Worm (Caenorhabditis elegans) whole organism, L4 larva: ENCODE results near the gene R10E11.6.

Experiments
- F37D6.2 ChIP-seq: sonication (generic microtip); optimal IDR thresholded peaks from 2 replicates; lab custom pipeline; 2016; ENCODE audit warnings: mild to moderate bottlenecking, missing genetic modification characterization, missing compliant biosample characterization
- R02D3.7 ChIP-seq: fragments of 150-350 bp; sonication (generic microtip); optimal IDR thresholded peaks from 3 replicates; lab custom pipeline; 2014; ENCODE audit warnings: missing biosample characterization, missing genetic modification characterization
- Y105C5A.15 ChIP-seq: fragments of 200-800 bp; sonication (Bioruptor generic); IDR thresholded peaks from 2 replicates; pipeline ENCODE4 v1.3.6; 2022; ENCODE audit warnings: missing genetic modification characterization, missing compliant biosample characterization
- aha-1 ChIP-seq: fragments of 150-350 bp; peaks from one replicate; lab custom pipeline; 2014; ENCODE audit warnings: missing biosample characterization, missing genetic modification characterization
- aly-2 ChIP-seq: sonication (generic microtip); optimal IDR thresholded peaks from 2 replicates; lab custom pipeline; 2018; ENCODE audit warnings: missing biosample characterization, missing genetic modification characterization
- arid-1 ChIP-seq: fragments of 200-800 bp; sonication (Bioruptor generic); conservative IDR thresholded peaks from 2 replicates; pipeline ENCODE4 v1.3.6; 2022; ENCODE audit warnings: missing genetic modification reagents, missing genetic modification characterization, missing compliant biosample characterization
- ctbp-1 ChIP-seq: fragments of 200-800 bp; sonication (Bioruptor generic); IDR thresholded peaks from 2 replicates; pipeline ENCODE4 v1.3.6; 2022; ENCODE audit warnings: missing genetic modification reagents, missing genetic modification characterization, missing compliant biosample characterization
- daf-16 ChIP-seq, 3 experiments: sonication (generic microtip); optimal IDR thresholded peaks; 2 replicates each; lab custom pipeline; 2016 to 2017; ENCODE audit warnings: missing genetic modification characterization in 3 of 3, missing genetic modification reagents in 3 of 3, mild to moderate bottlenecking in 2 of 3, missing compliant biosample characterization in 2 of 3, missing biosample characterization in 1 of 3, moderate library complexity in 1 of 3
- daf-8 ChIP-seq: fragments of 200-800 bp; sonication (Bioruptor generic); IDR thresholded peaks from 2 replicates; pipeline ENCODE4 v1.3.6; 2022; ENCODE audit warnings: missing genetic modification characterization, missing compliant biosample characterization
- dmd-9 ChIP-seq: fragments of 200-800 bp; sonication (Bioruptor generic); IDR thresholded peaks from 2 replicates; pipeline ENCODE4 v1.3.6; 2022; ENCODE audit warnings: missing genetic modification reagents, missing genetic modification characterization, missing compliant biosample characterization
- dpl-1 ChIP-seq: fragments of 150-350 bp; optimal IDR thresholded peaks from 2 replicates; lab custom pipeline; 2014; ENCODE audit warnings: missing biosample characterization, missing genetic modification reagents, missing genetic modification characterization
- egl-27 ChIP-seq: sonication (generic microtip); optimal IDR thresholded peaks from 3 replicates; lab custom pipeline; 2017; ENCODE audit warnings: missing biosample characterization, missing genetic modification reagents, missing genetic modification characterization
- egl-43 ChIP-seq: fragments of 200-800 bp; sonication (Bioruptor generic); IDR thresholded peaks from 2 replicates; pipeline ENCODE4 v1.3.6; 2022; ENCODE audit warnings: missing genetic modification reagents, missing genetic modification characterization, missing compliant biosample characterization
- fkh-10 ChIP-seq: fragments of 150-350 bp; optimal IDR thresholded peaks from 2 replicates; lab custom pipeline; 2014; ENCODE audit warnings: missing biosample characterization, missing genetic modification reagents, missing genetic modification characterization
- fos-1 ChIP-seq: fragments of 150-350 bp; optimal IDR thresholded peaks from 2 replicates; lab custom pipeline; 2014; ENCODE audit warnings: missing biosample characterization, missing genetic modification characterization
- hif-1 ChIP-seq, 2 experiments: sonication (generic microtip); optimal IDR thresholded peaks; 2 replicates each; lab custom pipeline; 2016 to 2017; ENCODE audit warnings: missing compliant biosample characterization in 2 of 2, missing genetic modification characterization in 2 of 2, missing genetic modification reagents in 2 of 2, missing genotype in 2 of 2, mild to moderate bottlenecking in 1 of 2
- hlh-11 ChIP-seq: fragments of 200-800 bp; sonication (Bioruptor generic); optimal IDR thresholded peaks from 2 replicates; lab custom pipeline; 2018; ENCODE audit warnings: mild to moderate bottlenecking, missing genetic modification characterization, missing compliant biosample characterization
- lim-7 ChIP-seq: fragments of 200-800 bp; sonication (Bioruptor generic); IDR thresholded peaks from 2 replicates; pipeline ENCODE4 v1.3.6; 2022; ENCODE audit warnings: missing genetic modification characterization, missing compliant biosample characterization
- lin-1 ChIP-seq: fragments of 200-800 bp; sonication (Bioruptor generic); IDR thresholded peaks from 2 replicates; pipeline ENCODE4 v1.3.6; 2022; ENCODE audit warnings: missing genetic modification reagents, missing genetic modification characterization, missing compliant biosample characterization
- lin-15B ChIP-seq: fragments of 150-350 bp; sonication (generic microtip); optimal IDR thresholded peaks from 3 replicates; lab custom pipeline; 2014; ENCODE audit warnings: missing biosample characterization, missing genetic modification characterization
- lin-29 ChIP-seq: fragments of 200-800 bp; sonication (Bioruptor generic); IDR thresholded peaks from 2 replicates; pipeline ENCODE4 v1.3.6; 2022; ENCODE audit warnings: missing genetic modification reagents, missing genetic modification characterization, missing compliant biosample characterization
- lir-3 ChIP-seq: sonication (generic microtip); optimal IDR thresholded peaks from 2 replicates; lab custom pipeline; 2016; ENCODE audit warnings: mild to moderate bottlenecking, missing genetic modification characterization, missing compliant biosample characterization
- madf-5 ChIP-seq, 2 experiments: fragments of 200-800 bp; sonication (Bioruptor generic); IDR thresholded peaks; 2 replicates each; pipeline ENCODE4 v1.3.6; 2022; ENCODE audit warnings: missing compliant biosample characterization in 2 of 2, missing genetic modification characterization in 2 of 2
- madf-9 ChIP-seq: fragments of 200-800 bp; sonication (Bioruptor generic); conservative IDR thresholded peaks from 2 replicates; pipeline ENCODE4 v1.3.6; 2022; ENCODE audit warnings: missing genetic modification reagents, missing genetic modification characterization, missing compliant biosample characterization
- mep-1 ChIP-seq: fragments of 150-350 bp; sonication (generic microtip); optimal IDR thresholded peaks from 3 replicates; lab custom pipeline; 2014; ENCODE audit warnings: missing biosample characterization, missing genetic modification characterization
- nhr-10 ChIP-seq: fragments of 150-350 bp; optimal IDR thresholded peaks from 2 replicates; lab custom pipeline; 2014; ENCODE audit warnings: missing biosample characterization, missing genetic modification characterization
- nhr-102 ChIP-seq: sonication (generic microtip); optimal IDR thresholded peaks from 2 replicates; lab custom pipeline; 2016; ENCODE audit warnings: mild to moderate bottlenecking, missing genetic modification characterization, moderate library complexity, missing compliant biosample characterization
- nhr-11 ChIP-seq: fragments of 150-350 bp; optimal IDR thresholded peaks from 2 replicates; lab custom pipeline; 2014; ENCODE audit warnings: missing biosample characterization, missing genetic modification characterization
- nhr-111 ChIP-seq: fragments of 200-800 bp; sonication (Bioruptor generic); optimal IDR thresholded peaks from 2 replicates; lab custom pipeline; 2018; ENCODE audit warnings: mild to moderate bottlenecking, missing genetic modification characterization, missing compliant biosample characterization
- nhr-42 ChIP-seq: fragments of 200-800 bp; sonication (Bioruptor generic); IDR thresholded peaks from 2 replicates; pipeline ENCODE4 v1.3.6; 2022; ENCODE audit warnings: missing genetic modification characterization, missing compliant biosample characterization
- nhr-76 ChIP-seq: fragments of 150-350 bp; optimal IDR thresholded peaks from 2 replicates; lab custom pipeline; 2014; ENCODE audit warnings: missing biosample characterization, missing genetic modification characterization
- pha-4 ChIP-seq, 2 experiments: fragments of 150-350 bp in 1 of 2; fragments of 200-800 bp in 1 of 2; sonication (Bioruptor generic) in 1 of 2; IDR thresholded peaks in 1 of 2; optimal IDR thresholded peaks in 1 of 2; 2 replicates each; pipeline versions ENCODE4 v1.3.6 to Lab custom; 2014 to 2022; ENCODE audit warnings: missing genetic modification characterization in 2 of 2, missing genetic modification reagents in 2 of 2, missing biosample characterization in 1 of 2, missing compliant biosample characterization in 1 of 2
- pqm-1 ChIP-seq: sonication (generic microtip); optimal IDR thresholded peaks from 2 replicates; lab custom pipeline; 2017; ENCODE audit warnings: missing biosample characterization, missing genetic modification characterization
- rbr-2 ChIP-seq: sonication (generic microtip); optimal IDR thresholded peaks from 2 replicates; lab custom pipeline; 2016; ENCODE audit warnings: missing genotype, missing genetic modification characterization, missing compliant biosample characterization
- sdz-12 ChIP-seq: fragments of 200-800 bp; sonication (Bioruptor generic); optimal IDR thresholded peaks from 2 replicates; lab custom pipeline; 2018; ENCODE audit warnings: mild to moderate bottlenecking, missing genetic modification characterization, missing compliant biosample characterization
- set-16 ChIP-seq: fragments of 200-800 bp; sonication (Bioruptor generic); IDR thresholded peaks from 2 replicates; pipeline ENCODE4 v1.3.6; 2022; ENCODE audit warnings: missing genetic modification reagents, missing genetic modification characterization, missing compliant biosample characterization
- skn-1 ChIP-seq: fragments of 150-350 bp; optimal IDR thresholded peaks from 2 replicates; lab custom pipeline; 2014; ENCODE audit warnings: missing biosample characterization, missing genetic modification characterization
- snpc-1.2 ChIP-seq: fragments of 200-800 bp; sonication (Bioruptor generic); IDR thresholded peaks from 2 replicates; pipeline ENCODE4 v1.3.6; 2022; ENCODE audit warnings: missing genetic modification reagents, missing genetic modification characterization, missing compliant biosample characterization
- snpc-4 ChIP-seq: fragments of 150-350 bp; optimal IDR thresholded peaks from 2 replicates; lab custom pipeline; 2014; ENCODE audit warnings: missing biosample characterization, missing genetic modification characterization
- spr-1 ChIP-seq: sonication (generic microtip); optimal IDR thresholded peaks from 2 replicates; lab custom pipeline; 2016; ENCODE audit warnings: mild to moderate bottlenecking, missing genetic modification characterization, missing compliant biosample characterization
- unc-130 ChIP-seq: sonication (generic microtip); optimal IDR thresholded peaks from 2 replicates; lab custom pipeline; 2016; ENCODE audit warnings: missing genetic modification reagents, missing genetic modification characterization, missing compliant biosample characterization
- unc-39 ChIP-seq: sonication (generic microtip); optimal IDR thresholded peaks from 2 replicates; lab custom pipeline; 2017; ENCODE audit warnings: missing biosample characterization, missing genetic modification characterization
- unc-62 ChIP-seq, 3 experiments: fragments of 150-350 bp in 1 of 3; sonication (generic microtip); optimal IDR thresholded peaks in 2 of 3; peaks in 1 of 3; 1 replicate in 1 of 3; 2 replicates in 2 of 3; lab custom pipeline; 2014 to 2017; ENCODE audit warnings: missing biosample characterization in 3 of 3, missing genetic modification characterization in 3 of 3, missing genetic modification reagents in 3 of 3, missing genotype in 1 of 3
- zfp-2 ChIP-seq: sonication (generic microtip); optimal IDR thresholded peaks from 2 replicates; lab custom pipeline; 2016; ENCODE audit warnings: mild to moderate bottlenecking, missing genetic modification characterization, missing compliant biosample characterization
- zfp-3 ChIP-seq: fragments of 200-800 bp; sonication (Bioruptor generic); conservative IDR thresholded peaks from 2 replicates; pipeline ENCODE4 v1.3.6; 2022; ENCODE audit warnings: missing genetic modification reagents, missing genetic modification characterization, missing compliant biosample characterization
- zip-11 ChIP-seq: fragments of 200-800 bp; sonication (Bioruptor generic); IDR thresholded peaks from 2 replicates; pipeline ENCODE4 v1.3.6; 2022; ENCODE audit warnings: missing genetic modification characterization, missing compliant biosample characterization
- zip-2 ChIP-seq: fragments of 150-350 bp; optimal IDR thresholded peaks from 2 replicates; lab custom pipeline; 2014; ENCODE audit warnings: missing biosample characterization, missing genetic modification characterization
- ztf-7 ChIP-seq: fragments of 150-350 bp; optimal IDR thresholded peaks from 2 replicates; lab custom pipeline; 2014; ENCODE audit warnings: missing biosample characterization, missing genetic modification characterization

R10E11.6 gene

ce11 chrIII:9826005-9826404, 43.2 kb downstream of the R10E11.6 start (continued):
- TF ChIP-seq nhr-11 (peak; percentile 27), zip-11 (GFP tag; lab: Robert Waterston, UW) (no peak), zfp-2 (tag; lab: Kevin White, UChicago) (no peak), pha-4 (GFP tag; IDR thresholded peaks at IDR 0.05; lab: Robert Waterston, UW) (peak; percentile 62; the same call in 1 of the 2 replicates), pha-4 (tag; optimal IDR thresholded peaks at IDR 0.05; lab: Kevin White, UChicago) (no peak), nhr-111 (GFP tag; lab: Kevin White, UChicago) (no peak), dmd-9 (no peak), hlh-11 (peak; percentile 73), egl-27 (no peak), fos-1 (no peak), madf-5 (GFP tag; IDR thresholded peaks at IDR 0.05; lab: Robert Waterston, UW) (no peak), lim-7 (GFP tag; lab: Robert Waterston, UW) (no peak), spr-1 (tag; lab: Kevin White, UChicago) (no peak), ztf-7 (tag; lab: Kevin White, UChicago) (no peak), set-16 (GFP tag; lab: Robert Waterston, UW) (no peak), snpc-1.2 (GFP tag; lab: Robert Waterston, UW) (no peak), snpc-4 (tag; lab: Kevin White, UChicago) (no peak), unc-62 (GFP tag; optimal IDR thresholded peaks at IDR 0.05 in 1 of 2; lab: Kevin White, UChicago) (no peak), unc-62 (tag; optimal IDR thresholded peaks at IDR 0.05; lab: Kevin White, UChicago) (no peak), nhr-10 (tag; lab: Kevin White, UChicago) (no peak), nhr-42 (GFP tag; lab: Robert Waterston, UW) (no peak), nhr-76 (tag; lab: Kevin White, UChicago) (no peak), daf-8 (GFP tag; lab: Robert Waterston, UW) (no peak), egl-43 (GFP tag; lab: Robert Waterston, UW) (no peak), skn-1 (tag; lab: Kevin White, UChicago) (no peak), unc-39 (tag; lab: Kevin White, UChicago) (no peak), zip-2 (no peak), fkh-10 (GFP tag; lab: Kevin White, UChicago) (no peak), rbr-2 (peak; percentile 29), ctbp-1 (GFP tag; lab: Robert Waterston, UW) (no peak), arid-1 (GFP tag; lab: Robert Waterston, UW) (no peak), lin-29 (GFP tag; lab: Robert Waterston, UW) (no peak)

DNA sequence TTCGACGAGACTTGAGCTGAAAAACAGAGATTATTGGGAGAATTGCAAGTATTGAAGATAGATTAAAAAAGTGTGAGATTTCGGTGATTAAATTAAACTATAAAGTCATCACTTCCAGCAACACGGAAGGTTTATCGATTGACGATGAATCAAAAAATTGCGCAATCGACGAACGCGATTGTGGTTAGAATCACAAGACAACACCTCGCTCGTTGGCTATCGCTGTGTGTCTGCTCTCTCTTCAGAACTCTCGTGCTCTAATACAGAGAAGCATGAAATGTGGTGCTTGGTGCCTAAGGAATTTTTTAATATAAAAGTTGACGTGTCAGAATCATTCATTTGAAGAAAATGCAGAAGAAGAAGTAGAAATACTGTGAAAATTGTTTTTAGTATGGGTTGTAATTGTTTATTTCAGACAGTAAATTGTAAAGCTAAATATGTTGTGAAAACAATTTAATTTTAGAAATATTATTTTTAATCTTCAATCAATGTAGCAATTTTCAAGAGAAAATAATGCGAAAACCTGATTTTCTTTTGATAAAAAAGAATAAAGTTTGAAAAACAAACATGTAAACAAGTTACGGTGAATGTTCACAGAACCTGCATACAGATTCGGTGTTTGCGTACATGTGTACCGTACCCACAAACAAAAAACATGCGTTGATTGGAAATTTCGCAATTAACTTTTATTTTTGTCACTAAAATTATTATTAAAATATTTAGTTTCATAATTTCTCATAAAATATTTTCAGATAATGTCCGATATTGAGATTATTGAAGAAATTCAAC, 44.6 kb downstream of the R10E11.6 start, which contains the start of the genes ZK632.10 and ZK632.11:
Gene ZK632.10 (minus strand): TSS at position 560 of the 789 bp plus-strand sequence.
Gene ZK632.11 (plus strand): TSS at position 753 of the 789 bp plus-strand sequence.
- TF ChIP-seq madf-5 (GFP tag; IDR thresholded peaks at IDR 0.05; lab: Robert Waterston, UW) (no peak), nhr-42 (GFP tag; lab: Robert Waterston, UW) (no peak), hlh-11 (peak; percentile 26), lin-15B (no peak), nhr-76 (tag; lab: Kevin White, UChicago) (no peak), snpc-4 (tag; lab: Kevin White, UChicago) (no peak), lir-3 (tag; lab: Kevin White, UChicago) (no peak), lin-1 (GFP tag; lab: Robert Waterston, UW) (0 out of 2 replicates have a peak, but pooled peaks have one; percentile 7), mep-1 (peak; percentile 53), sdz-12 (no peak), Y105C5A.15 (GFP tag; lab: Robert Waterston, UW) (no peak), unc-130 (GFP tag; lab: Kevin White, UChicago) (peak; percentile 56), arid-1 (GFP tag; lab: Robert Waterston, UW) (no peak), dpl-1 (GFP tag; lab: Kevin White, UChicago) (peak; percentile 40), madf-9 (GFP tag; lab: Robert Waterston, UW) (no peak), zfp-3 (no peak), aly-2 (tag; lab: Kevin White, UChicago) (no peak), skn-1 (tag; lab: Kevin White, UChicago) (no peak), aha-1 (tag; lab: Kevin White, UChicago) (no peak), nhr-102 (tag; lab: Kevin White, UChicago) (no peak), egl-43 (GFP tag; lab: Robert Waterston, UW) (no peak), F37D6.2 (tag; lab: Kevin White, UChicago) (no peak), hif-1 (tag; optimal IDR thresholded peaks at IDR 0.05; lab: Kevin White, UChicago) (no peak), pqm-1 (no peak), R02D3.7 (tag; lab: Kevin White, UChicago) (no peak), rbr-2 (peak; percentile 6), daf-16 (GFP tag; optimal IDR thresholded peaks at IDR 0.05; lab: Kevin White, UChicago) (peak in 1 of 2 experiments; percentile 27), daf-16 (tag; optimal IDR thresholded peaks at IDR 0.05; lab: Kevin White, UChicago) (peak; percentile 93)
